Worm (Caenorhabditis elegans) whole organism, midembryonic: ENCODE measurements around the gene sdz-36.

Experiments
- cog-1 ChIP-seq: sonication (generic microtip); optimal IDR thresholded peaks from 2 replicates; lab custom pipeline; 2016; ENCODE audit warnings: missing genetic modification characterization, missing compliant biosample characterization
- klf-2 ChIP-seq: fragments of 200-800 bp; sonication (Bioruptor generic); conservative IDR thresholded peaks from 2 replicates; pipeline ENCODE4 v1.3.6; 2022; ENCODE audit warnings: missing genetic modification reagents, missing genetic modification characterization, missing compliant biosample characterization
- tab-1 ChIP-seq: fragments of 200-800 bp; sonication (Bioruptor generic); IDR thresholded peaks from 2 replicates; pipeline ENCODE4 v1.3.6; 2022; ENCODE audit warnings: missing genetic modification characterization, missing compliant biosample characterization
- ztf-29 ChIP-seq: fragments of 200-800 bp; sonication (Bioruptor generic); IDR thresholded peaks from 2 replicates; pipeline ENCODE4 v1.3.6; 2022; ENCODE audit warnings: missing genetic modification reagents, missing genetic modification characterization, missing compliant biosample characterization

DNA sequence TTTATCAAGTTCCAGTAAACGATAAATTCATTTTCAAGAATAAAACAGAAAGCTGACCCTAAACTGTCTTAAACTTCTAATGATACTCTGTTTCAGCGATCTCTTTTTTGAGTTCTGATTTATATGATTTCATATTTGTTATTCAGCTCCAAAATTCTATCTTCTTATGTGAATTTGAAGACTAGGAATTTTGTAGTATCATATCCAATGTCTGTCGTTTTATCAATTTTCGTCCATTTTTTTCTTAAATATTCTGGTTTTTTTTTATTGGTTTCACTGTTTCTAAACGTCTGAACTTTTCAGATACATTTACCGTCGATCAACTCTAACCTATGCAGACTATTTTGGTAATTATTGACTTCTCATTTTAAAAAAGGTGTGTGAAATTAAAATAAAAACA lies 34.2 kb downstream of the sdz-36 start, which contains the start of the genes nhr-138 and C28D4.18:
- no peak for TF ChIP-seq klf-2 (GFP tag; lab: Robert Waterston, UW)
- no peak for TF ChIP-seq ztf-29 (GFP tag; lab: Robert Waterston, UW)
- no peak for TF ChIP-seq cog-1 (tag; lab: Kevin White, UChicago)
- TF ChIP-seq tab-1 (GFP tag; lab: Robert Waterston, UW) = no peak
